Fruit fly (Drosophila melanogaster): ENCODE measurements around the gene CG13855.

Gene CG13855

DNA sequence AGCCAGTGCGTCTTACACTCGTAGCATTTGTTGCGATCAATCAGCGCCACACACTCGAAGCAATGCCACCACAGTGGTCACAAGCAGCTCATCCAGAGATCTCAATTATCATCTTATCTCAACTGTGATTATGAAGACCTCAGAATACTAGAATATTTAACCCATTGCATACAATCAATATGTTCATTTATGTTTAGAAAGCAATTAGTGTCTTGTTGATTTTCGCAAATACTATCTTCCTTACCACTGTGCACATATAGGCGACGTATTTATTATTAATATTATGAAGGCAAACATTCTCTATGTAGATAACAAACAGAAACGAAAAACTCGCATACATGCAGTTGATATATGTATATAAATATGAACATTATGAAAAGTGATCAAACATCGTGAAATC, 46.9 kb upstream of the CG13855 start (continued):
- TF ChIP-seq sna (GFP tag; IDR thresholded peaks at IDR 0.05; ENCODE audit: partially characterized antibody) (no peak), D19A (tag; optimal IDR thresholded peaks at IDR 0.05) (peak; percentile 60), CG4730 (GFP tag; IDR thresholded peaks at IDR 0.05) (peak; percentile 71), CG10366 (GFP tag; IDR thresholded peaks at IDR 0.05) (peak; percentile 50), lov (optimal IDR thresholded peaks at IDR 0.05) (no peak), lov (GFP tag; IDR thresholded peaks at IDR 0.05) (peak; percentile 74; the same call in 1 of the 3 replicates), dpn (GFP tag; optimal IDR thresholded peaks at IDR 0.05) (peak in 1 of 2 experiments; percentile 64), BtbVII (GFP tag; optimal IDR thresholded peaks at IDR 0.05) (peak; percentile 46), Xbp1 (GFP tag; optimal IDR thresholded peaks at IDR 0.05) (peak; percentile 61), CG31388 (GFP tag; optimal IDR thresholded peaks at IDR 0.05) (peak; percentile 13), tin (GFP tag; optimal IDR thresholded peaks at IDR 0.05) (peak; percentile 49), CG2120 (GFP tag; optimal IDR thresholded peaks at IDR 0.05) (peak; percentile 52), CG8290 (GFP tag; optimal IDR thresholded peaks at IDR 0.05) (no peak), CG8290 (tag; optimal IDR thresholded peaks at IDR 0.05) (peak; percentile 36 to 81), B-H1 (GFP tag; IDR thresholded peaks at IDR 0.05) (peak; percentile 76), CG12391 (tag; optimal IDR thresholded peaks at IDR 0.05) (peak; percentile 73), ham (GFP tag; IDR thresholded peaks at IDR 0.05) (no peak), Nf-YB (GFP tag; optimal IDR thresholded peaks at IDR 0.05) (peak; percentile 59), E2f2 (GFP tag; IDR thresholded peaks at IDR 0.05) (peak; percentile 54; the same call in 1 of the 2 replicates), nerfin-1 (tag; optimal IDR thresholded peaks at IDR 0.05) (peak; percentile 69), CG6854 (GFP tag; optimal IDR thresholded peaks at IDR 0.05) (no peak), CG8089 (GFP tag; optimal IDR thresholded peaks at IDR 0.05) (peak; percentile 59), CG3838 (GFP tag; optimal IDR thresholded peaks at IDR 0.05) (peak; percentile 53), jumu (GFP tag; optimal IDR thresholded peaks at IDR 0.05) (no peak), CG7928 (GFP tag; optimal IDR thresholded peaks at IDR 0.05) (no peak), Drgx (GFP tag; IDR thresholded peaks at IDR 0.05) (peak; percentile 91), Atf-2 (GFP tag; optimal IDR thresholded peaks at IDR 0.05) (peak; percentile 61), z (GFP tag; IDR thresholded peaks at IDR 0.05) (no peak), gsb-n (tag; optimal IDR thresholded peaks at IDR 0.05) (peak; percentile 74), CG11398 (GFP tag; optimal IDR thresholded peaks at IDR 0.05) (peak; percentile 37), pb (GFP tag; optimal IDR thresholded peaks at IDR 0.05) (no peak), CG11247 (GFP tag; IDR thresholded peaks at IDR 0.05) (peak; percentile 77), org-1 (GFP tag; optimal IDR thresholded peaks at IDR 0.05) (peak; percentile 69), Poxn (GFP tag; IDR thresholded peaks at IDR 0.05) (no peak), Fer1 (GFP tag; optimal IDR thresholded peaks at IDR 0.05) (peak; percentile 40), CG1602 (GFP tag; optimal IDR thresholded peaks at IDR 0.05) (peak; percentile 74), Sry-β (GFP tag; optimal IDR thresholded peaks at IDR 0.05) (peak; percentile 42), CG12104 (GFP tag; optimal IDR thresholded peaks at IDR 0.05) (peak; percentile 78), CG6175 (GFP tag; IDR thresholded peaks at IDR 0.05) (0 out of 3 replicates have a peak, but pooled peaks have one; percentile 13), CG17912 (GFP tag; optimal IDR thresholded peaks at IDR 0.05) (no peak), slp2 (GFP tag; optimal IDR thresholded peaks at IDR 0.05) (no peak), croc (GFP tag; conservative IDR thresholded peaks at IDR 0.05) (peak; percentile 48), schlank (tag; optimal IDR thresholded peaks at IDR 0.05) (no peak), CG12299 (tag; optimal IDR thresholded peaks at IDR 0.05) (no peak), CG30403 (GFP tag; optimal IDR thresholded peaks at IDR 0.05) (peak; percentile 39), CG7987 (GFP tag; optimal IDR thresholded peaks at IDR 0.05) (peak; percentile 82), vnd (GFP tag; IDR thresholded peaks at IDR 0.05; ENCODE audit: partially characterized antibody) (no peak), Atf6 (GFP tag; IDR thresholded peaks at IDR 0.05) (peak; percentile 34; the same call in 1 of the 2 replicates), sd (tag; optimal IDR thresholded peaks at IDR 0.05) (peak; percentile 20), Dfd (GFP tag; optimal IDR thresholded peaks at IDR 0.05) (no peak), cad (GFP tag; optimal IDR thresholded peaks at IDR 0.05) (no peak), CG15601 (tag; optimal IDR thresholded peaks at IDR 0.05) (peak; percentile 86)
